Worm (Caenorhabditis elegans): ENCODE data around the gene cyp-13A7.
A peak's percentile ranks its signal among the peaks of the same experiment; 100 is the strongest.

The cyp-13A7 gene

DNA sequence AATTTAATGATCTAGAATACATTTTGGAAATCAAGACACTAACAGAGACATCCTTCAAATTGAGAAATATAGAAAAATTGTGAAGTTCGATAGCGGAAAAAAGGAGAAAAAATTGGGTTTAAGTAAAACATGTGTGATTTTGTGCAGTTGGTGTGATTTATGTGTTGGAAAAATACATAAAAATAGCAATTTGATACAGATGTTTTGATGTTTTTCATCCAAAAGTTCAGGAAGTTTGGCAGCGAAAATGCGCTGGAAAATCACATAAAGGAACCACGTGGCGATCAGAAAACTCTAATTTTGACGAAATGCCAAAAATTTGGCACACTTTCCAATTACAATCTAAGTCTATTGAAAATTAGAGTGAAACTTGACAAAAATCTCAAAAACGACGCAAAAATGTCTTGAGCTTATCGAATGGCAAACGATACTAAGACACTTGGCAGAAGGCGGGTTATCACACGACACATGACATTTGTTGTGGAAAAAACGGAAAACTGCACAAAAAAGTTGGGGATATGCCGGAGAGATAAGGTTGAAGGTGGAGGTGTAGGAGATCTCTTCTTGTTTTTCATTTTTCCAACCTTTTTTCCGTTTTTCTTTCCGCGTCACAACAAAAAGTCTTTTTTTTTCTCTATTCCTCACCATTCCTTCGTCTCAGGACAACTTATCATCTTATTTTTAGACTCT, 29.4 kb upstream of the cyp-13A7 start, which contains the start of gene ZK1321.4 (continued):
- TF ChIP-seq ceh-90 (tag; optimal IDR thresholded peaks at IDR 0.05), result no peak
- no peak for TF ChIP-seq snu-23 (GFP tag; optimal IDR thresholded peaks at IDR 0.05)
- TF ChIP-seq sox-4 (tag; optimal IDR thresholded peaks at IDR 0.05), result no peak
- TF ChIP-seq lsy-2 (tag; optimal IDR thresholded peaks at IDR 0.05), result no peak
- peak; percentile 35 for TF ChIP-seq lin-14 (GFP tag; optimal IDR thresholded peaks at IDR 0.05)
- no peak for TF ChIP-seq pqm-1 (tag; optimal IDR thresholded peaks at IDR 0.05)
- no peak for TF ChIP-seq nhr-90 (tag; optimal IDR thresholded peaks at IDR 0.05; ENCODE audit: poor library complexity)
- TF ChIP-seq dpl-1 (GFP tag; optimal IDR thresholded peaks at IDR 0.05), result no peak
- TF ChIP-seq unc-98 (GFP tag; IDR thresholded peaks at IDR 0.05), result no peak
- no peak for TF ChIP-seq elt-3 (tag; optimal IDR thresholded peaks at IDR 0.05)
- TF ChIP-seq blmp-1 (tag; optimal IDR thresholded peaks at IDR 0.05), result no peak
- TF ChIP-seq aly-2 (tag; optimal IDR thresholded peaks at IDR 0.05), result no peak
- TF ChIP-seq ces-1 (GFP tag; optimal IDR thresholded peaks at IDR 0.05), result no peak
- no peak for TF ChIP-seq egl-27 (tag; optimal IDR thresholded peaks at IDR 0.05)
- TF ChIP-seq mef-2 (tag; optimal IDR thresholded peaks at IDR 0.05), result no peak
- TF ChIP-seq unc-130 (tag; optimal IDR thresholded peaks at IDR 0.05), result peak; percentile 41
- no peak for TF ChIP-seq nhr-76 (tag; optimal IDR thresholded peaks at IDR 0.05)

DNA sequence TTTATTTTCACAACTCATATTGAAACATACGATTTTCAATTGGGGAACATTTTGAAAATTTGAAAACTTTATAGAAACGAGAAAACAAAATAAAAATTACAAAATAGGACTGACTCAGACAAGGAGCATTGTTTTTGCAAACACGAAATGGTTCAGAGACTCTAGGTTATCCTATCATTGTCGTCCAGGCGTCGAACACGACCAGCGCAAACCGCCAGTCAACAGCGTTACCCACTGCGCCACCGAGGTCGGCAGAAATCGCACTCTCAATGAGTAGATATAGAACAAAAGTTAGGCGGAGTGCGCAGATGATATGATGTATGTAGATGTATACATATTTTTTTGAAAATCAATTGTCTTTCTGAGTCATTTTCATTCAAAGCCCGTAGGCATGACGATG, 28.8 kb upstream of the cyp-13A7 start:
- peak; percentile 41 for TF ChIP-seq unc-86 (tag; optimal IDR thresholded peaks at IDR 0.05)
- peak; percentile 48 for TF ChIP-seq ceh-8 (GFP tag; optimal IDR thresholded peaks at IDR 0.05)
- no peak for TF ChIP-seq nhr-84 (tag; optimal IDR thresholded peaks at IDR 0.05)
- TF ChIP-seq nhr-71 (tag; optimal IDR thresholded peaks at IDR 0.05), result peak; percentile 73
- peak; percentile 53 for TF ChIP-seq lir-3 (tag; optimal IDR thresholded peaks at IDR 0.05; ENCODE audit: poor library complexity)
- peak; percentile 42 for TF ChIP-seq aly-2 (tag; optimal IDR thresholded peaks at IDR 0.05)
- TF ChIP-seq ces-1 (GFP tag; optimal IDR thresholded peaks at IDR 0.05), result no peak
- TF ChIP-seq pag-3 (tag; optimal IDR thresholded peaks at IDR 0.05; ENCODE audit: borderline replicate concordance, insufficient read depth), result no peak
- TF ChIP-seq snpc-4 (tag; optimal IDR thresholded peaks at IDR 0.05), result peak; percentile 37
- no peak for TF ChIP-seq fkh-10 (GFP tag; optimal IDR thresholded peaks at IDR 0.05)
- TF ChIP-seq aha-1 (tag; optimal IDR thresholded peaks at IDR 0.05), result no peak
- TF ChIP-seq nhr-76 (tag; optimal IDR thresholded peaks at IDR 0.05), result no peak
- TF ChIP-seq mep-1 (tag; optimal IDR thresholded peaks at IDR 0.05), result peak; percentile 50
- TF ChIP-seq fkh-8 (tag; optimal IDR thresholded peaks at IDR 0.05), result peak; percentile 46
- TF ChIP-seq nhr-85 (tag), result peak; percentile 58
- peak; percentile 25; the same call in 1 of the 2 replicates for TF ChIP-seq mab-9 (GFP tag; IDR thresholded peaks at IDR 0.05)
- no peak for TF ChIP-seq unc-98 (GFP tag; IDR thresholded peaks at IDR 0.05)
- TF ChIP-seq lin-15B (tag; optimal IDR thresholded peaks at IDR 0.05), result no peak
- no peak for TF ChIP-seq ztf-4 (tag; optimal IDR thresholded peaks at IDR 0.05)
- peak; percentile 50 for TF ChIP-seq unc-130 (tag; optimal IDR thresholded peaks at IDR 0.05)
- TF ChIP-seq zag-1 (tag; optimal IDR thresholded peaks at IDR 0.05), result no peak
- peak in 2 of 3 experiments; percentile 32 to 82 for TF ChIP-seq ceh-82 (tag; optimal IDR thresholded peaks at IDR 0.05)
- TF ChIP-seq skn-1 (tag; optimal IDR thresholded peaks at IDR 0.05), result peak; percentile 57
- TF ChIP-seq unc-62 (GFP tag; optimal IDR thresholded peaks at IDR 0.05), result no peak
- TF ChIP-seq snu-23 (GFP tag; optimal IDR thresholded peaks at IDR 0.05), result peak; percentile 72
- no peak for TF ChIP-seq grh-1 (GFP tag; IDR thresholded peaks at IDR 0.05)
- peak; percentile 52 for TF ChIP-seq sox-4 (tag; optimal IDR thresholded peaks at IDR 0.05)
- no peak for TF ChIP-seq blmp-1 (tag; optimal IDR thresholded peaks at IDR 0.05)
- peak; percentile 77 for TF ChIP-seq nhr-47 (tag; optimal IDR thresholded peaks at IDR 0.05)
- no peak for TF ChIP-seq nhr-237 (tag; optimal IDR thresholded peaks at IDR 0.05)
- TF ChIP-seq C04F5.9 (tag; optimal IDR thresholded peaks at IDR 0.05), result no peak
- TF ChIP-seq efl-1 (optimal IDR thresholded peaks at IDR 0.05), result peak; percentile 35 to 52
- peak; percentile 41 to 93 for TF ChIP-seq efl-1 (GFP tag; optimal IDR thresholded peaks at IDR 0.05 in 1 of 2)
- TF ChIP-seq vab-15 (tag; optimal IDR thresholded peaks at IDR 0.05), result no peak
- TF ChIP-seq zip-4 (GFP tag; optimal IDR thresholded peaks at IDR 0.05), result peak; percentile 45
- peak; percentile 82 for TF ChIP-seq dsc-1 (tag; optimal IDR thresholded peaks at IDR 0.05)
- TF ChIP-seq lin-14 (GFP tag; optimal IDR thresholded peaks at IDR 0.05), result peak; percentile 54
- TF ChIP-seq nhr-12 (tag; optimal IDR thresholded peaks at IDR 0.05), result no peak
- no peak for TF ChIP-seq nhr-28 (tag; optimal IDR thresholded peaks at IDR 0.05)
- TF ChIP-seq irx-1 (tag; optimal IDR thresholded peaks at IDR 0.05), result peak; percentile 61
- no peak for TF ChIP-seq fos-1 (tag; optimal IDR thresholded peaks at IDR 0.05)
- TF ChIP-seq elt-3 (tag; optimal IDR thresholded peaks at IDR 0.05), result peak in 2 of 6 experiments; percentile 17 to 49

Measured in whole organism, L1 larva.